Fruit fly (Drosophila melanogaster): Measurements from ENCODE around the gene CG3842.

Gene CG3842

dm6 chrX:6340593-6341068, 3.1 kb downstream of the CG3842 start (continued):
- TF ChIP-seq CG7368 (GFP tag; optimal IDR thresholded peaks at IDR 0.05) (peak; percentile 73), Lpt (GFP tag; optimal IDR thresholded peaks at IDR 0.05) (peak; percentile 65), Sox14 (GFP tag; optimal IDR thresholded peaks at IDR 0.05) (peak; percentile 81), Eip75B (GFP tag; optimal IDR thresholded peaks at IDR 0.05) (peak; percentile 78), CG8319 (GFP tag; optimal IDR thresholded peaks at IDR 0.05) (peak; percentile 68), eg (GFP tag; IDR thresholded peaks at IDR 0.05) (peak; percentile 65; the same call in 2 of the 3 replicates), Eip78C (GFP tag) (peak; percentile 96), fkh (GFP tag; optimal IDR thresholded peaks at IDR 0.05) (peak; percentile 50), Ets96B (tag; optimal IDR thresholded peaks at IDR 0.05) (peak; percentile 82), CG4318 (GFP tag; optimal IDR thresholded peaks at IDR 0.05) (peak; percentile 90), fd59A (GFP tag; optimal IDR thresholded peaks at IDR 0.05) (peak; percentile 82), CG11294 (GFP tag; IDR thresholded peaks at IDR 0.05) (peak; percentile 60), CG6854 (GFP tag; optimal IDR thresholded peaks at IDR 0.05) (peak; percentile 82), CG34406 (GFP tag; optimal IDR thresholded peaks at IDR 0.05) (peak; percentile 90), net (GFP tag; optimal IDR thresholded peaks at IDR 0.05) (peak; percentile 81), ss (GFP tag; optimal IDR thresholded peaks at IDR 0.05) (peak; percentile 81 to 90), CG6808 (GFP tag; optimal IDR thresholded peaks at IDR 0.05) (peak; percentile 93), CG31627 (GFP tag; optimal IDR thresholded peaks at IDR 0.05) (peak; percentile 75), CG6792 (GFP tag; optimal IDR thresholded peaks at IDR 0.05) (peak; percentile 81), svp (GFP tag) (peak; percentile 92), cyc (GFP tag; optimal IDR thresholded peaks at IDR 0.05) (peak; percentile 76), spab (GFP tag; optimal IDR thresholded peaks at IDR 0.05) (peak; percentile 83), acj6 (GFP tag; optimal IDR thresholded peaks at IDR 0.05) (peak; percentile 85), CG3032 (tag; optimal IDR thresholded peaks at IDR 0.05) (peak; percentile 84)

dm6 chrX:6341678-6342077, 4.1 kb downstream of the CG3842 start:
- no peak for TF ChIP-seq CG3032 (tag; optimal IDR thresholded peaks at IDR 0.05)
- TF ChIP-seq CG11294 (GFP tag; IDR thresholded peaks at IDR 0.05): no peak
- no peak for TF ChIP-seq CG10669 (GFP tag; optimal IDR thresholded peaks at IDR 0.05)
- no peak for TF ChIP-seq net (GFP tag; optimal IDR thresholded peaks at IDR 0.05)
- TF ChIP-seq Lpt (GFP tag; optimal IDR thresholded peaks at IDR 0.05): no peak
- TF ChIP-seq CG32006 (GFP tag; optimal IDR thresholded peaks at IDR 0.05): no peak
- TF ChIP-seq vri (GFP tag; optimal IDR thresholded peaks at IDR 0.05): no peak
- TF ChIP-seq Blimp-1 (GFP tag; optimal IDR thresholded peaks at IDR 0.05): peak; percentile 21

- peak; percentile 81 for TF ChIP-seq Eip78C (GFP tag)
- peak; percentile 32; the same call in 1 of the 3 replicates for TF ChIP-seq CG6163 (GFP tag; IDR thresholded peaks at IDR 0.05)
- TF ChIP-seq CG11762 (GFP tag; optimal IDR thresholded peaks at IDR 0.05; ENCODE audit: insufficient read depth): no peak
- TF ChIP-seq spab (GFP tag; optimal IDR thresholded peaks at IDR 0.05): peak; percentile 8
- no peak for TF ChIP-seq CG1621 (tag; optimal IDR thresholded peaks at IDR 0.05)
- TF ChIP-seq Lpt (GFP tag; optimal IDR thresholded peaks at IDR 0.05): no peak
- TF ChIP-seq lz (GFP tag; optimal IDR thresholded peaks at IDR 0.05): peak; percentile 13
- peak; percentile 2 for TF ChIP-seq CG31627 (GFP tag; optimal IDR thresholded peaks at IDR 0.05)
- TF ChIP-seq CG32006 (GFP tag; optimal IDR thresholded peaks at IDR 0.05): peak; percentile 40
- TF ChIP-seq Gug (GFP tag; IDR thresholded peaks at IDR 0.05): no peak
- TF ChIP-seq CG6808 (GFP tag; optimal IDR thresholded peaks at IDR 0.05): no peak
- TF ChIP-seq Sox102F (GFP tag; optimal IDR thresholded peaks at IDR 0.05): peak; percentile 33
- no peak for TF ChIP-seq CG16779 (tag; optimal IDR thresholded peaks at IDR 0.05)
- peak; percentile 1 for TF ChIP-seq CG3032 (tag; optimal IDR thresholded peaks at IDR 0.05)
- no peak for TF ChIP-seq CG6276 (GFP tag; optimal IDR thresholded peaks at IDR 0.05)
- TF ChIP-seq Eip93F (GFP tag; optimal IDR thresholded peaks at IDR 0.05): no peak
- 0 out of 3 replicates have a peak, but pooled peaks have one; percentile 27 for TF ChIP-seq CG8119 (GFP tag; IDR thresholded peaks at IDR 0.05)
- no peak for TF ChIP-seq CG7368 (GFP tag; optimal IDR thresholded peaks at IDR 0.05)
- no peak for TF ChIP-seq salr (GFP tag; optimal IDR thresholded peaks at IDR 0.05)
- TF ChIP-seq CG6854 (GFP tag; optimal IDR thresholded peaks at IDR 0.05): no peak
- peak; percentile 14 for TF ChIP-seq vri (GFP tag; optimal IDR thresholded peaks at IDR 0.05)
- peak; percentile 46 for TF ChIP-seq esn (GFP tag; optimal IDR thresholded peaks at IDR 0.05)
- TF ChIP-seq achi (GFP tag; optimal IDR thresholded peaks at IDR 0.05): peak; percentile 37
- TF ChIP-seq dsx (GFP tag; optimal IDR thresholded peaks at IDR 0.05; ENCODE audit: poor library complexity, severe bottlenecking): no peak
- peak; percentile 26 for TF ChIP-seq CG3919 (GFP tag; optimal IDR thresholded peaks at IDR 0.05)
- TF ChIP-seq Hr4 (GFP tag; optimal IDR thresholded peaks at IDR 0.05): no peak
- TF ChIP-seq Hr39 (GFP tag; optimal IDR thresholded peaks at IDR 0.05): peak; percentile 13
- TF ChIP-seq acj6 (GFP tag; optimal IDR thresholded peaks at IDR 0.05): peak; percentile 50
- TF ChIP-seq net (GFP tag; optimal IDR thresholded peaks at IDR 0.05): no peak
- peak; percentile 19 for TF ChIP-seq CG34406 (GFP tag; optimal IDR thresholded peaks at IDR 0.05)
- peak; percentile 16 for TF ChIP-seq cyc (GFP tag; optimal IDR thresholded peaks at IDR 0.05)
These were observed 5.8 kb downstream of the CG3842 start for dm6 chrX:6343323-6343722.

Measured in whole organism, prepupa.